Worm (Caenorhabditis elegans) whole organism, mixed stage, embryonic: ENCODE measurements around the gene viro-2.

Source experiments
- ceh-43 ChIP-seq: fragments of 200-800 bp; sonication (Bioruptor generic); optimal IDR thresholded peaks from 2 replicates; lab custom pipeline; 2018; ENCODE audit warnings: mild to moderate bottlenecking, missing genetic modification characterization, moderate library complexity, missing compliant biosample characterization
- ceh-83 ChIP-seq: fragments of 200-800 bp; sonication (Bioruptor generic); optimal IDR thresholded peaks from 2 replicates; lab custom pipeline; 2018; ENCODE audit warnings: mild to moderate bottlenecking, missing genetic modification characterization, missing compliant biosample characterization
- ces-1 ChIP-seq: fragments of 150-350 bp; optimal IDR thresholded peaks from 2 replicates; lab custom pipeline; 2014; ENCODE audit warnings: missing biosample characterization, missing genetic modification reagents, missing genetic modification characterization
- ham-2 ChIP-seq: fragments of 200-800 bp; sonication (Bioruptor generic); optimal IDR thresholded peaks from 2 replicates; lab custom pipeline; 2018; ENCODE audit warnings: mild to moderate bottlenecking, missing genetic modification characterization, missing compliant biosample characterization
- lsy-2 ChIP-seq: fragments of 150-350 bp; optimal IDR thresholded peaks from 2 replicates; lab custom pipeline; 2014; ENCODE audit warnings: missing biosample characterization, missing genetic modification characterization
- mab-5 ChIP-seq: fragments of 150-350 bp; optimal IDR thresholded peaks from 2 replicates; lab custom pipeline; 2014; ENCODE audit warnings: missing biosample characterization, missing genetic modification characterization
- mls-2 ChIP-seq: sonication (generic microtip); optimal IDR thresholded peaks from 2 replicates; lab custom pipeline; 2016; ENCODE audit warnings: mild to moderate bottlenecking, missing genetic modification characterization, moderate library complexity, missing compliant biosample characterization
- nhr-2 ChIP-seq: fragments of 150-350 bp; optimal IDR thresholded peaks from 2 replicates; lab custom pipeline; 2014; ENCODE audit warnings: missing biosample characterization, missing genetic modification characterization
- nhr-28 ChIP-seq: fragments of 150-350 bp; optimal IDR thresholded peaks from 2 replicates; lab custom pipeline; 2014; ENCODE audit warnings: missing biosample characterization, missing genetic modification characterization
- snpc-4 ChIP-seq: fragments of 150-350 bp; optimal IDR thresholded peaks from 2 replicates; lab custom pipeline; 2014; ENCODE audit warnings: missing biosample characterization, missing genetic modification characterization
- sptf-1 ChIP-seq: sonication (generic microtip); optimal IDR thresholded peaks from 2 replicates; lab custom pipeline; 2017; ENCODE audit warnings: mild to moderate bottlenecking, missing genetic modification characterization, moderate library complexity, missing compliant biosample characterization
- unc-39 ChIP-seq: fragments of 150-350 bp; optimal IDR thresholded peaks from 2 replicates; lab custom pipeline; 2014; ENCODE audit warnings: missing biosample characterization, missing genetic modification characterization
- unc-62 ChIP-seq: fragments of 150-350 bp; optimal IDR thresholded peaks from 2 replicates; lab custom pipeline; 2014; ENCODE audit warnings: missing biosample characterization, missing genetic modification reagents, missing genetic modification characterization
- ztf-11 ChIP-seq: fragments of 150-350 bp; optimal IDR thresholded peaks from 2 replicates; lab custom pipeline; 2014; ENCODE audit warnings: missing biosample characterization, missing genetic modification characterization

- TF ChIP-seq sptf-1 (tag; lab: Kevin White, UChicago) (no peak), unc-62 (GFP tag; lab: Kevin White, UChicago) (no peak), ham-2 (GFP tag; lab: Kevin White, UChicago) (no peak), nhr-2 (tag; lab: Kevin White, UChicago) (no peak), unc-39 (tag; lab: Kevin White, UChicago) (no peak), ceh-43 (GFP tag; lab: Kevin White, UChicago) (no peak), ztf-11 (tag; lab: Kevin White, UChicago) (no peak), ceh-83 (GFP tag; lab: Kevin White, UChicago) (no peak), mls-2 (no peak), nhr-28 (tag; lab: Kevin White, UChicago) (no peak), lsy-2 (no peak), mab-5 (tag; lab: Kevin White, UChicago) (no peak), ces-1 (GFP tag; lab: Kevin White, UChicago) (no peak), snpc-4 (no peak)
Measured at ce11 chrIII:7159246-7159645, 30.5 kb downstream of the viro-2 start.
